Worm (Caenorhabditis elegans) whole organism, mixed stage, embryonic: ENCODE results near the gene clec-6.

Source experiments
- bed-3 ChIP-seq: fragments of 200-800 bp; sonication (Bioruptor generic); optimal IDR thresholded peaks from 3 replicates; lab custom pipeline; 2018; ENCODE audit warnings: mild to moderate bottlenecking, missing genetic modification characterization, moderate library complexity, missing compliant biosample characterization
- blmp-1 ChIP-seq: fragments of 150-350 bp; optimal IDR thresholded peaks from 2 replicates; lab custom pipeline; 2014; ENCODE audit warnings: missing biosample characterization, missing genetic modification characterization
- ceh-43 ChIP-seq: fragments of 200-800 bp; sonication (Bioruptor generic); optimal IDR thresholded peaks from 2 replicates; lab custom pipeline; 2018; ENCODE audit warnings: mild to moderate bottlenecking, missing genetic modification characterization, moderate library complexity, missing compliant biosample characterization
- ceh-83 ChIP-seq: fragments of 200-800 bp; sonication (Bioruptor generic); optimal IDR thresholded peaks from 2 replicates; lab custom pipeline; 2018; ENCODE audit warnings: mild to moderate bottlenecking, missing genetic modification characterization, missing compliant biosample characterization
- ces-1 ChIP-seq: fragments of 150-350 bp; optimal IDR thresholded peaks from 2 replicates; lab custom pipeline; 2014; ENCODE audit warnings: missing biosample characterization, missing genetic modification reagents, missing genetic modification characterization
- cnd-1 ChIP-seq: fragments of 200-800 bp; sonication (Bioruptor generic); optimal IDR thresholded peaks from 2 replicates; lab custom pipeline; 2018; ENCODE audit warnings: mild to moderate bottlenecking, missing genetic modification characterization, missing compliant biosample characterization
- drap-1 ChIP-seq: fragments of 200-800 bp; sonication (Bioruptor generic); optimal IDR thresholded peaks from 3 replicates; lab custom pipeline; 2018; ENCODE audit warnings: mild to moderate bottlenecking, missing genetic modification characterization, missing compliant biosample characterization
- elt-1 ChIP-seq: sonication (generic microtip); optimal IDR thresholded peaks from 2 replicates; lab custom pipeline; 2017; ENCODE audit warnings: missing genetic modification characterization, mild to moderate bottlenecking, missing compliant biosample characterization, antibody characterized with exemption, moderate library complexity, borderline replicate concordance; ENCODE audit not compliant: insufficient read depth
- elt-3 ChIP-seq: fragments of 150-350 bp; optimal IDR thresholded peaks from 2 replicates; lab custom pipeline; 2014; ENCODE audit warnings: missing biosample characterization, missing genetic modification characterization
- flh-1 ChIP-seq: fragments of 200-800 bp; sonication (Bioruptor generic); optimal IDR thresholded peaks from 2 replicates; lab custom pipeline; 2018; ENCODE audit warnings: mild to moderate bottlenecking, missing genetic modification characterization, moderate library complexity, missing compliant biosample characterization
- ham-2 ChIP-seq: fragments of 200-800 bp; sonication (Bioruptor generic); optimal IDR thresholded peaks from 2 replicates; lab custom pipeline; 2018; ENCODE audit warnings: mild to moderate bottlenecking, missing genetic modification characterization, missing compliant biosample characterization
- hlh-1 ChIP-seq: fragments of 150-350 bp; optimal IDR thresholded peaks from 2 replicates; lab custom pipeline; 2014; ENCODE audit warnings: missing biosample characterization, missing genetic modification reagents, missing genetic modification characterization
- lin-32 ChIP-seq: fragments of 200-800 bp; sonication (Bioruptor generic); optimal IDR thresholded peaks from 2 replicates; lab custom pipeline; 2018; ENCODE audit warnings: mild to moderate bottlenecking, missing genetic modification characterization, missing compliant biosample characterization
- lsy-2 ChIP-seq: fragments of 150-350 bp; optimal IDR thresholded peaks from 2 replicates; lab custom pipeline; 2014; ENCODE audit warnings: missing biosample characterization, missing genetic modification characterization
- mab-5 ChIP-seq: fragments of 150-350 bp; optimal IDR thresholded peaks from 2 replicates; lab custom pipeline; 2014; ENCODE audit warnings: missing biosample characterization, missing genetic modification characterization
- mep-1 ChIP-seq: fragments of 150-350 bp; optimal IDR thresholded peaks from 2 replicates; lab custom pipeline; 2017; ENCODE audit warnings: missing biosample characterization, missing genetic modification reagents, missing genetic modification characterization, inconsistent platforms
- mls-2 ChIP-seq: sonication (generic microtip); optimal IDR thresholded peaks from 2 replicates; lab custom pipeline; 2016; ENCODE audit warnings: mild to moderate bottlenecking, missing genetic modification characterization, moderate library complexity, missing compliant biosample characterization
- nhr-12 ChIP-seq: fragments of 150-350 bp; optimal IDR thresholded peaks from 2 replicates; lab custom pipeline; 2014; ENCODE audit warnings: missing biosample characterization, missing genetic modification characterization
- nhr-237 ChIP-seq: fragments of 150-350 bp; optimal IDR thresholded peaks from 2 replicates; lab custom pipeline; 2014; ENCODE audit warnings: missing biosample characterization, missing genetic modification characterization
- nhr-28 ChIP-seq: fragments of 150-350 bp; optimal IDR thresholded peaks from 2 replicates; lab custom pipeline; 2014; ENCODE audit warnings: missing biosample characterization, missing genetic modification characterization
- nhr-76 ChIP-seq: sonication (generic microtip); optimal IDR thresholded peaks from 2 replicates; lab custom pipeline; 2017; ENCODE audit warnings: missing biosample characterization, missing genetic modification characterization
- sem-2 ChIP-seq: fragments of 200-800 bp; sonication (Bioruptor generic); optimal IDR thresholded peaks from 2 replicates; lab custom pipeline; 2018; ENCODE audit warnings: mild to moderate bottlenecking, missing genetic modification characterization, missing compliant biosample characterization
- snpc-4 ChIP-seq: fragments of 150-350 bp; optimal IDR thresholded peaks from 2 replicates; lab custom pipeline; 2014; ENCODE audit warnings: missing biosample characterization, missing genetic modification characterization
- sptf-1 ChIP-seq: sonication (generic microtip); optimal IDR thresholded peaks from 2 replicates; lab custom pipeline; 2017; ENCODE audit warnings: mild to moderate bottlenecking, missing genetic modification characterization, moderate library complexity, missing compliant biosample characterization
- tbx-8 ChIP-seq: fragments of 200-800 bp; sonication (Bioruptor generic); optimal IDR thresholded peaks from 2 replicates; lab custom pipeline; 2018; ENCODE audit warnings: mild to moderate bottlenecking, missing genetic modification characterization, moderate library complexity, missing compliant biosample characterization
- unc-120 ChIP-seq: sonication (generic microtip); optimal IDR thresholded peaks from 2 replicates; lab custom pipeline; 2017; ENCODE audit warnings: missing genetic modification characterization, missing compliant biosample characterization; ENCODE audit not compliant: poor library complexity, severe bottlenecking
- unc-62 ChIP-seq: fragments of 150-350 bp; optimal IDR thresholded peaks from 2 replicates; lab custom pipeline; 2014; ENCODE audit warnings: missing biosample characterization, missing genetic modification reagents, missing genetic modification characterization
- zip-8 ChIP-seq: fragments of 150-350 bp; optimal IDR thresholded peaks from 2 replicates; lab custom pipeline; 2014; ENCODE audit warnings: missing biosample characterization, missing genetic modification characterization
- ztf-11 ChIP-seq: fragments of 150-350 bp; optimal IDR thresholded peaks from 2 replicates; lab custom pipeline; 2014; ENCODE audit warnings: missing biosample characterization, missing genetic modification characterization

Gene clec-6

ce11 chrIII:4910956-4911355 is 23.7 kb upstream of the clec-6 start, which contains the start of gene F26F4.2:
Gene F26F4.2, plus strand, starts transcription at chrIII:4911256.
- TF ChIP-seq nhr-28 (tag; lab: Kevin White, UChicago) (no peak), blmp-1 (no peak), sem-2 (GFP tag; lab: Kevin White, UChicago) (no peak)

- TF ChIP-seq snpc-4 (tag; lab: Kevin White, UChicago), result no peak
- TF ChIP-seq lsy-2, result no peak
- TF ChIP-seq elt-3, result no peak
- no peak for TF ChIP-seq drap-1 (GFP tag; lab: Kevin White, UChicago)
- TF ChIP-seq nhr-12 (tag; lab: Kevin White, UChicago), result no peak
- no peak for TF ChIP-seq bed-3 (GFP tag; lab: Kevin White, UChicago)
- no peak for TF ChIP-seq elt-1 (tag; lab: Kevin White, UChicago)
- TF ChIP-seq nhr-76 (tag; lab: Kevin White, UChicago), result no peak
- no peak for TF ChIP-seq tbx-8 (GFP tag; lab: Kevin White, UChicago)
- TF ChIP-seq mls-2 (tag; lab: Kevin White, UChicago), result no peak
- TF ChIP-seq sptf-1 (tag; lab: Kevin White, UChicago), result no peak
- no peak for TF ChIP-seq lin-32 (GFP tag; lab: Kevin White, UChicago)
- no peak for TF ChIP-seq ztf-11 (tag; lab: Kevin White, UChicago)
- TF ChIP-seq zip-8, result no peak
Measured at ce11 chrIII:4909938-4910337, 22.7 kb upstream of the clec-6 start, which contains the start of gene F26F4.12. Gene F26F4.12, minus strand, starts transcription at chrIII:4910038.

DNA sequence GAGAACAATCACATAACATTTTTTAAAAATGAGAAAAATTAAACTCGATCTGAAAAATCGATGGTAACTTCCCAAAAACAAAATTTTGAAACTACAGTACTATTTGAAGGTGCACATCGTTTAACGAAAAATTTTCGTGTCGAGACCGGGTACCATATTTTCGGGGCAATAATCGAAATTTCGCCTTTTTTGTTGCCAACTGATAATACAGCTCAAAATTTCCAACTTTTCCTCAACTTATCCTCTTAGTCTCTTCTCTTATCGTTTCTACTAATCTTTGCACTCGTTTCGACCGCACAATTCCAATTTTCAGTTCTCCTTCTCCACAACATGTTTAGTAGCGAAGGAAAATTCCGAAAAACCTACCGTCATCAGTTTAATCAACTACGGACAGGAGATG is 19.7 kb upstream of the clec-6 start, which contains the start of gene rom-1:
Gene rom-1, plus strand, starts transcription at position 301 of the 400 bp plus-strand sequence.
- TF ChIP-seq lsy-2, result no peak
- TF ChIP-seq, all 35 proteins: peak for 0

DNA sequence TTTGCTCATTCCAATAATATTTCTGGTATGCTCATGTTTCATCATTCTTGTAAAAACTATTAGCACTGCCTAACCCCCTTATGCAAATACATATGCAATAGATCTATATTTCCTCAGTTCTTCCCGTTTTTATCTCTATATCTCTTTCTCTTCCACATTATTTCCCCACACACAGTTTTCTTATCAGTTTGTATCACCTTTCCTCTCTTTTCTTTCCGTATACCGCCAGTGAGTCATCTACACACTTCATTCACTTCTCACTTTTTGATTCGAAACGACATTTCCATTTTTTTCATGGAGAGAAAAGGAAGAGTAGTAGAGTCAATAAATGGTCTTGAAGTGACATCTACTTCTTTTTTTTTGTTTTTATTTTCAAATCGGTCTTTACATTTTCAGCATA is 19.1 kb upstream of the clec-6 start:
- TF ChIP-seq bed-3 (GFP tag; lab: Kevin White, UChicago), result no peak
- no peak for TF ChIP-seq snpc-4 (tag; lab: Kevin White, UChicago)
- TF ChIP-seq tbx-8 (GFP tag; lab: Kevin White, UChicago), result no peak
- TF ChIP-seq lsy-2, result no peak
- TF ChIP-seq mls-2 (tag; lab: Kevin White, UChicago), result no peak
- TF ChIP-seq elt-3, result no peak
- no peak for TF ChIP-seq lin-32 (GFP tag; lab: Kevin White, UChicago)
- no peak for TF ChIP-seq mab-5 (tag; lab: Kevin White, UChicago)
- TF ChIP-seq drap-1 (GFP tag; lab: Kevin White, UChicago), result no peak
- TF ChIP-seq cnd-1, result no peak
- no peak for TF ChIP-seq nhr-28 (tag; lab: Kevin White, UChicago)
- TF ChIP-seq, all 35 proteins: peak for 0

DNA sequence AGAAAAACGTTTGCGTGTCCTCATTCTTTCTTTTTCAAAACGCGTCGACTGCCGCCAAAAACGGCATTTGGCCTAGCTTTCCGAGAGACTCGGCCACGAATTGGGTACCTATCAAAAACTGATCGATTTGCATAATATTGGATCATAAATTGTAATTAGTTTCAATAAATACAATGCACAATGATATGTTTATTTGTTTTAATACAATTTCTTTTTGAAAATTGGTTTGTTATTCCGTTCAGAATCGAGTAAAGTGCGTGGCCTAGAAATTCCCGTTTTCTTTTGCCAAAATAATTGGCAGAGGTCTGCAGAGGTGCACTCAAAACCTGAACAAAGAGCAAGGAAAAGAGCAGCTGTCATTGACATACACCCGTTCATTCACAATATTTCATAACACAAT is 18.2 kb upstream of the clec-6 start, which contains the start of gene F26F4.8:
Gene F26F4.8, minus strand, starts transcription at position 69 of the 400 bp plus-strand sequence.
- TF ChIP-seq unc-120 (tag; lab: Kevin White, UChicago) (peak; percentile 92), lin-32 (GFP tag; lab: Kevin White, UChicago) (peak; percentile 2), mep-1 (tag; lab: Kevin White, UChicago) (peak; percentile 18), hlh-1 (tag; lab: Kevin White, UChicago) (peak; percentile 37), tbx-8 (GFP tag; lab: Kevin White, UChicago) (no peak), sptf-1 (tag; lab: Kevin White, UChicago) (peak; percentile 26), ham-2 (GFP tag; lab: Kevin White, UChicago) (no peak), ceh-83 (GFP tag; lab: Kevin White, UChicago) (peak; percentile 43), ceh-43 (peak; percentile 19), ces-1 (GFP tag; lab: Kevin White, UChicago) (peak; percentile 2), ztf-11 (tag; lab: Kevin White, UChicago) (no peak), sem-2 (GFP tag; lab: Kevin White, UChicago) (no peak)

DNA sequence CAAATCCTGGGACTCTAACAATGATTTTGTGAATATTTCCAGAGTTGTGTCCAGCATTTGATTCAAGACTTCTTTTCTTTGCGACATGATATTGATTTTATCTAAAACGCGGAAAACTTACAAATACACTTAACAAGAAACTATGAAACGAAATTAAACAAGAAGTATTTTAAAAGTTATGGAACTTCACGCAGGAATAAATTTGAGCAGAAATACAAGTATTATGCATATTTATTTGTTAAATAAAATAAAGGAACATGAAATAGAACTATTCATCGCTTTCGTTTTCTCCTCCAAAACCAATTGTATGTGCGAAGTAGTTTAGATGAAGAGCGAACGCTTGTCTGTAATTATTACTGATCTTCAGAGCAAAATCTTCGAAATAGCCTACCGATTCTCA is 16.5 kb upstream of the clec-6 start, which contains the start of gene kbp-2:
Gene kbp-2, minus strand, starts transcription at position 101 of the 400 bp plus-strand sequence.
- TF ChIP-seq flh-1 (GFP tag; lab: Kevin White, UChicago) (no peak), zip-8 (no peak), nhr-76 (tag; lab: Kevin White, UChicago) (no peak), nhr-12 (tag; lab: Kevin White, UChicago) (no peak), snpc-4 (tag; lab: Kevin White, UChicago) (no peak), unc-62 (no peak), lsy-2 (no peak), drap-1 (GFP tag; lab: Kevin White, UChicago) (no peak), nhr-237 (tag; lab: Kevin White, UChicago) (no peak), elt-1 (tag; lab: Kevin White, UChicago) (no peak), bed-3 (GFP tag; lab: Kevin White, UChicago) (no peak), sem-2 (GFP tag; lab: Kevin White, UChicago) (no peak), mls-2 (tag; lab: Kevin White, UChicago) (no peak), ham-2 (GFP tag; lab: Kevin White, UChicago) (no peak)
